Fruit fly (Drosophila melanogaster) whole organism, embryonic: ENCODE measurements around the gene Usp10.

Experiments used
- Abd-B ChIP-seq: fragments of 200-800 bp; sonication (Bioruptor generic); optimal IDR thresholded peaks from 2 replicates; lab custom pipeline; 2018; ENCODE audit warnings: missing biosample characterization, mild to moderate bottlenecking, missing genetic modification characterization, moderate library complexity
- Bteb2 ChIP-seq: fragments of 200-800 bp; sonication (Bioruptor generic); optimal IDR thresholded peaks from 2 replicates; lab custom pipeline; 2016; ENCODE audit warnings: missing biosample characterization, missing genetic modification characterization
- CG10654 ChIP-seq: fragments of 200-800 bp; sonication (Bioruptor generic); optimal IDR thresholded peaks from 2 replicates; lab custom pipeline; 2016; ENCODE audit warnings: missing biosample characterization, missing genetic modification characterization
- CG12659 ChIP-seq: fragments of 200-800 bp; sonication (Bioruptor generic); optimal IDR thresholded peaks from 3 replicates; lab custom pipeline; 2017; ENCODE audit warnings: mild to moderate bottlenecking, missing biosample characterization, missing genetic modification reagents, missing genetic modification characterization
- CG13287 ChIP-seq: fragments of 200-800 bp; sonication (Bioruptor generic); IDR thresholded peaks from 2 replicates; pipeline ENCODE4 v1.3.6; 2022; ENCODE audit warnings: missing biosample characterization, missing genetic modification characterization; ENCODE audit not compliant: partially characterized antibody
- CG13624 ChIP-seq: fragments of 200-800 bp; sonication (Bioruptor generic); optimal IDR thresholded peaks from 2 replicates; lab custom pipeline; 2016; ENCODE audit warnings: missing biosample characterization, missing genetic modification characterization
- CG15011 ChIP-seq: fragments of 200-800 bp; sonication (Bioruptor generic); optimal IDR thresholded peaks from 3 replicates; lab custom pipeline; 2018; ENCODE audit warnings: missing biosample characterization, mild to moderate bottlenecking, missing genetic modification characterization
- CG1603 ChIP-seq: fragments of 200-800 bp; sonication (Bioruptor generic); optimal IDR thresholded peaks from 2 replicates; lab custom pipeline; 2019; ENCODE audit warnings: missing biosample characterization, mild to moderate bottlenecking, missing genetic modification characterization, moderate library complexity
- CG16813 ChIP-seq: fragments of 200-800 bp; sonication (Bioruptor generic); IDR thresholded peaks from 3 replicates; pipeline ENCODE4 v1.3.6; 2022; ENCODE audit warnings: missing biosample characterization, missing genetic modification characterization; ENCODE audit not compliant: partially characterized antibody
- CG17361 ChIP-seq: fragments of 200-800 bp; sonication (Bioruptor generic); IDR thresholded peaks from 3 replicates; pipeline ENCODE4 v1.3.6; 2022; ENCODE audit warnings: missing biosample characterization, missing genetic modification characterization
- CG1832 ChIP-seq: fragments of 200-800 bp; sonication (Bioruptor generic); optimal IDR thresholded peaks from 2 replicates; lab custom pipeline; 2017; ENCODE audit warnings: missing biosample characterization, mild to moderate bottlenecking, missing genetic modification characterization, inconsistent platforms
- CG18599 ChIP-seq: fragments of 200-800 bp; sonication (Bioruptor generic); optimal IDR thresholded peaks from 3 replicates; lab custom pipeline; 2017; ENCODE audit warnings: missing biosample characterization, missing genetic modification characterization, mild to moderate bottlenecking, moderate library complexity, missing genetic modification reagents
- CG2199 ChIP-seq: fragments of 200-800 bp; sonication (Bioruptor generic); IDR thresholded peaks from 3 replicates; pipeline ENCODE4 v1.3.6; 2022; ENCODE audit warnings: missing biosample characterization, missing genetic modification characterization
- CG3065 ChIP-seq: fragments of 200-800 bp; sonication (Bioruptor generic); optimal IDR thresholded peaks from 2 replicates; lab custom pipeline; 2016; ENCODE audit warnings: missing biosample characterization, missing genetic modification characterization
- CG31224 ChIP-seq: fragments of 200-800 bp; sonication (Bioruptor generic); IDR thresholded peaks from 2 replicates; pipeline ENCODE4 v1.3.6; 2022; ENCODE audit warnings: missing biosample characterization, missing genetic modification characterization
- CG32772 ChIP-seq: fragments of 200-800 bp; sonication (Bioruptor generic); IDR thresholded peaks from 2 replicates; pipeline ENCODE4 v1.3.6; 2022; ENCODE audit warnings: missing biosample characterization, missing genetic modification characterization
- CG5245 ChIP-seq: fragments of 200-800 bp; sonication (Bioruptor generic); optimal IDR thresholded peaks from 3 replicates; lab custom pipeline; 2016; ENCODE audit warnings: missing biosample characterization, missing genetic modification characterization
- CG6683 ChIP-seq: fragments of 200-800 bp; sonication (Bioruptor generic); optimal IDR thresholded peaks from 2 replicates; lab custom pipeline; 2017; ENCODE audit warnings: missing biosample characterization, mild to moderate bottlenecking, missing genetic modification characterization, missing genetic modification reagents
- CG6854 ChIP-seq: fragments of 200-800 bp; sonication (Bioruptor generic); optimal IDR thresholded peaks from 3 replicates; lab custom pipeline; 2017; ENCODE audit warnings: missing biosample characterization, mild to moderate bottlenecking, missing genetic modification characterization
- D19A ChIP-seq: fragments of 200-800 bp; optimal IDR thresholded peaks from 3 replicates; lab custom pipeline; 2019; ENCODE audit warnings: missing biosample characterization, mild to moderate bottlenecking, missing genetic modification characterization, moderate library complexity
- Dp ChIP-seq: fragments of 200-800 bp; sonication (Bioruptor generic); optimal IDR thresholded peaks from 2 replicates; lab custom pipeline; 2018; ENCODE audit warnings: missing biosample characterization, mild to moderate bottlenecking, missing genetic modification characterization, moderate library complexity
- Dref ChIP-seq: fragments of 200-800 bp; sonication (Bioruptor generic); IDR thresholded peaks from 2 replicates; pipeline ENCODE4 v1.3.6; 2022; ENCODE audit warnings: missing biosample characterization, missing genetic modification characterization
- HHEX ChIP-seq: fragments of 200-800 bp; sonication (Bioruptor generic); optimal IDR thresholded peaks from 3 replicates; lab custom pipeline; 2017; ENCODE audit warnings: missing biosample characterization, mild to moderate bottlenecking, missing genetic modification characterization, missing genetic modification reagents
- Hr51 ChIP-seq, 2 experiments: fragments of 200-800 bp; sonication (Bioruptor generic); optimal IDR thresholded peaks; 2 replicates in 1 of 2; 3 replicates in 1 of 2; lab custom pipeline; 2016 to 2018; ENCODE audit warnings: missing biosample characterization in 2 of 2, missing genetic modification characterization in 2 of 2, mild to moderate bottlenecking in 1 of 2, moderate library complexity in 1 of 2
- Hr78 ChIP-seq, 2 experiments: fragments of 200-800 bp in 1 of 2; fragments of >200 bp in 1 of 2; sonication (Bioruptor generic) in 1 of 2; optimal IDR thresholded peaks; 2 replicates each; lab custom pipeline; 2017 to 2019; ENCODE audit warnings: missing biosample characterization in 2 of 2, missing genetic modification characterization in 2 of 2, mild to moderate bottlenecking in 1 of 2, moderate library complexity in 1 of 2
- Lim3 ChIP-seq: fragments of 200-800 bp; sonication (Bioruptor generic); IDR thresholded peaks from 2 replicates; pipeline ENCODE4 v1.3.6; 2022; ENCODE audit warnings: missing biosample characterization, missing genetic modification characterization
- NC2α ChIP-seq: fragments of 200-800 bp; sonication (Bioruptor generic); optimal IDR thresholded peaks from 2 replicates; lab custom pipeline; 2016; ENCODE audit warnings: missing biosample characterization, missing genetic modification characterization
- Opbp ChIP-seq: fragments of 200-800 bp; sonication (Bioruptor generic); IDR thresholded peaks from 3 replicates; pipeline ENCODE4 v1.3.6; 2022; ENCODE audit warnings: missing biosample characterization, missing genetic modification characterization; ENCODE audit not compliant: partially characterized antibody
- Rfx ChIP-seq: fragments of 200-800 bp; sonication (Bioruptor generic); IDR thresholded peaks from 2 replicates; pipeline ENCODE4 v1.3.6; 2022; ENCODE audit warnings: missing biosample characterization, missing genetic modification characterization
- Sry-β ChIP-seq: fragments of 200-800 bp; sonication (Bioruptor generic); optimal IDR thresholded peaks from 2 replicates; lab custom pipeline; 2018; ENCODE audit warnings: missing biosample characterization, mild to moderate bottlenecking, missing genetic modification characterization, moderate library complexity
- Stat92E ChIP-seq, 3 experiments: fragments of >200 bp in 2 of 3; fragments of 200-800 bp in 1 of 3; sonication (Bioruptor generic) in 1 of 3; optimal IDR thresholded peaks; 2 replicates each; lab custom pipeline; 2017 to 2019; ENCODE audit warnings: missing biosample characterization in 3 of 3, missing genetic modification characterization in 3 of 3, mild to moderate bottlenecking in 1 of 3, moderate library complexity in 1 of 3
- al ChIP-seq: fragments of 200-800 bp; sonication (Bioruptor generic); IDR thresholded peaks from 2 replicates; pipeline ENCODE4 v1.3.6; 2022; ENCODE audit warnings: missing biosample characterization, missing genetic modification characterization
- btn ChIP-seq: fragments of 200-800 bp; sonication (Bioruptor generic); optimal IDR thresholded peaks from 2 replicates; lab custom pipeline; 2016; ENCODE audit warnings: missing biosample characterization, missing genetic modification characterization
- dati ChIP-seq: fragments of 200-800 bp; sonication (Bioruptor generic); IDR thresholded peaks from 2 replicates; pipeline ENCODE4 v1.3.6; 2022; ENCODE audit warnings: missing biosample characterization, missing genetic modification characterization
- dmrt11E ChIP-seq: fragments of 200-800 bp; sonication (Bioruptor generic); optimal IDR thresholded peaks from 3 replicates; lab custom pipeline; 2018; ENCODE audit warnings: missing biosample characterization, mild to moderate bottlenecking, missing genetic modification characterization, moderate library complexity
- gcm ChIP-seq: fragments of 200-800 bp; sonication (Bioruptor generic); optimal IDR thresholded peaks from 2 replicates; lab custom pipeline; 2019; ENCODE audit warnings: missing biosample characterization, mild to moderate bottlenecking, missing genetic modification characterization, moderate library complexity
- grn ChIP-seq: fragments of 200-800 bp; sonication (Bioruptor generic); optimal IDR thresholded peaks from 3 replicates; lab custom pipeline; 2017; ENCODE audit warnings: missing biosample characterization, missing genetic modification characterization
- gt ChIP-seq: fragments of 200-800 bp; sonication (Bioruptor generic); IDR thresholded peaks from 2 replicates; pipeline ENCODE4 v1.3.6; 2022; ENCODE audit warnings: missing biosample characterization, missing genetic modification characterization
- lab ChIP-seq: fragments of 200-800 bp; sonication (Bioruptor generic); optimal IDR thresholded peaks from 3 replicates; lab custom pipeline; 2017; ENCODE audit warnings: missing biosample characterization, missing genetic modification characterization, mild to moderate bottlenecking, moderate library complexity, missing genetic modification reagents
- odd ChIP-seq: fragments of 200-800 bp; sonication (Bioruptor generic); optimal IDR thresholded peaks from 2 replicates; lab custom pipeline; 2017; ENCODE audit warnings: missing biosample characterization, mild to moderate bottlenecking, missing genetic modification characterization
- pb ChIP-seq: fragments of 200-800 bp; sonication (Bioruptor generic); optimal IDR thresholded peaks from 3 replicates; lab custom pipeline; 2016; ENCODE audit warnings: missing biosample characterization, missing genetic modification characterization
- peb ChIP-seq: fragments of 200-800 bp; sonication (Bioruptor generic); IDR thresholded peaks from 2 replicates; pipeline ENCODE4 v1.3.6; 2022; ENCODE audit warnings: missing biosample characterization, missing genetic modification characterization
- prd ChIP-seq, 3 experiments: fragments of >200 bp in 2 of 3; fragments of 200-800 bp in 1 of 3; sonication (Bioruptor generic) in 1 of 3; optimal IDR thresholded peaks in 2 of 3; IDR thresholded peaks in 1 of 3; 2 replicates in 2 of 3; 3 replicates in 1 of 3; pipeline versions ENCODE4 v1.3.6 to Lab custom; 2017 to 2022; ENCODE audit warnings: missing biosample characterization in 1 of 3, missing genetic modification characterization in 1 of 3
- pros ChIP-seq: fragments of 200-800 bp; sonication (Bioruptor generic); optimal IDR thresholded peaks from 3 replicates; lab custom pipeline; 2019; ENCODE audit warnings: missing biosample characterization, mild to moderate bottlenecking, missing genetic modification characterization, moderate library complexity
- psq ChIP-seq: fragments of 200-800 bp; sonication (Bioruptor generic); optimal IDR thresholded peaks from 2 replicates; lab custom pipeline; 2017; ENCODE audit warnings: missing biosample characterization, missing genetic modification characterization
- scrt ChIP-seq: fragments of 200-800 bp; sonication (Bioruptor generic); optimal IDR thresholded peaks from 2 replicates; lab custom pipeline; 2018; ENCODE audit warnings: missing biosample characterization, mild to moderate bottlenecking, missing genetic modification characterization, moderate library complexity
- sisA ChIP-seq: fragments of 200-800 bp; sonication (Bioruptor generic); IDR thresholded peaks from 2 replicates; pipeline ENCODE4 v1.3.6; 2022; ENCODE audit warnings: missing biosample characterization, missing genetic modification characterization
- tio ChIP-seq: fragments of 200-800 bp; sonication (Bioruptor generic); optimal IDR thresholded peaks from 2 replicates; lab custom pipeline; 2017; ENCODE audit warnings: missing biosample characterization, missing genetic modification characterization, inconsistent platforms

Gene Usp10

dm6 chr3L:917225-917624 is 45.5 kb downstream of the Usp10 start (continued):
- no peak for TF ChIP-seq D19A
- TF ChIP-seq CG13287, result no peak
- peak in 1 of 2 experiments; percentile 47 for TF ChIP-seq Hr51 (GFP tag; optimal IDR thresholded peaks at IDR 0.05; lab: Kevin White, UChicago)
- TF ChIP-seq CG12659, result no peak
- peak; percentile 56 for TF ChIP-seq Rfx (GFP tag; lab: Robert Waterston, UW)
- TF ChIP-seq dati (GFP tag; lab: Robert Waterston, UW), result no peak
- TF ChIP-seq Hr78 (GFP tag; optimal IDR thresholded peaks at IDR 0.05; lab: Kevin White, UChicago), result no peak
- peak; percentile 32 for TF ChIP-seq CG18599 (GFP tag; lab: Kevin White, UChicago)
- TF ChIP-seq psq (GFP tag; lab: Kevin White, UChicago), result no peak
- TF ChIP-seq dmrt11E (tag; lab: Kevin White, UChicago), result no peak
- TF ChIP-seq Opbp (GFP tag; lab: Robert Waterston, UW), result no peak
- TF ChIP-seq tio (GFP tag; lab: Kevin White, UChicago), result no peak
- TF ChIP-seq NC2α, result no peak
- TF ChIP-seq CG13624 (GFP tag; lab: Kevin White, UChicago), result no peak
- TF ChIP-seq CG16813 (GFP tag; lab: Robert Waterston, UW), result no peak
- TF ChIP-seq CG1603 (tag; lab: Kevin White, UChicago), result no peak
- TF ChIP-seq Sry-β, result no peak
- TF ChIP-seq prd (optimal IDR thresholded peaks at IDR 0.05; lab: Kevin White, UChicago), result no peak
- peak; percentile 39; the same call in 1 of the 3 replicates for TF ChIP-seq prd (GFP tag; IDR thresholded peaks at IDR 0.05; lab: Robert Waterston, UW)
- no peak for TF ChIP-seq btn (GFP tag; lab: Kevin White, UChicago)
- no peak for TF ChIP-seq CG1832 (GFP tag; lab: Kevin White, UChicago)
- TF ChIP-seq lab (GFP tag; lab: Kevin White, UChicago), result peak; percentile 2
- peak; percentile 1 for TF ChIP-seq HHEX (GFP tag; lab: Kevin White, UChicago)
- no peak for TF ChIP-seq CG32772 (GFP tag; lab: Robert Waterston, UW)
- TF ChIP-seq al (GFP tag; lab: Robert Waterston, UW), result no peak
- TF ChIP-seq CG15011 (GFP tag; lab: Kevin White, UChicago), result no peak
- TF ChIP-seq CG3065 (GFP tag; lab: Kevin White, UChicago), result no peak
- no peak for TF ChIP-seq CG2199 (GFP tag; lab: Robert Waterston, UW)
- no peak for TF ChIP-seq Dp (GFP tag; lab: Kevin White, UChicago)
- TF ChIP-seq CG6854 (GFP tag; lab: Kevin White, UChicago), result no peak
- no peak for TF ChIP-seq scrt
- TF ChIP-seq peb, result no peak
- no peak for TF ChIP-seq Dref (GFP tag; lab: Robert Waterston, UW)
- TF ChIP-seq gt (GFP tag; lab: Robert Waterston, UW), result no peak
- TF ChIP-seq odd (GFP tag; lab: Kevin White, UChicago), result no peak
- TF ChIP-seq pros (GFP tag; lab: Kevin White, UChicago), result no peak
- peak; percentile 50; the same call in 1 of the 2 replicates for TF ChIP-seq sisA
- no peak for TF ChIP-seq Lim3 (GFP tag; lab: Robert Waterston, UW)
- no peak for TF ChIP-seq CG31224 (GFP tag; lab: Robert Waterston, UW)
- TF ChIP-seq grn (GFP tag; lab: Kevin White, UChicago), result no peak
- TF ChIP-seq CG5245 (GFP tag; lab: Kevin White, UChicago), result no peak
- TF ChIP-seq pb (GFP tag; lab: Kevin White, UChicago), result no peak
- TF ChIP-seq CG10654, result no peak
- TF ChIP-seq gcm (GFP tag; lab: Kevin White, UChicago), result no peak
- no peak for TF ChIP-seq CG6683 (GFP tag; lab: Kevin White, UChicago)
- TF ChIP-seq Abd-B (GFP tag; lab: Kevin White, UChicago), result no peak
- TF ChIP-seq Stat92E (GFP tag; optimal IDR thresholded peaks at IDR 0.05; lab: Kevin White, UChicago), result no peak
- TF ChIP-seq CG17361 (GFP tag; lab: Robert Waterston, UW), result no peak
- TF ChIP-seq Bteb2 (GFP tag; lab: Kevin White, UChicago), result no peak
